Fruit fly (Drosophila melanogaster) whole organism, wandering third instar larva: ENCODE measurements around the gene Tps1.

ENCODE experiments used
- CG9705 ChIP-seq: fragments of 200-800 bp; sonication (Bioruptor generic); optimal IDR thresholded peaks from 2 replicates; lab custom pipeline; 2018; ENCODE audit warnings: missing biosample characterization, mild to moderate bottlenecking, missing genetic modification characterization
- CrebA ChIP-seq: fragments of 200-800 bp; sonication (Bioruptor generic); optimal IDR thresholded peaks from 2 replicates; lab custom pipeline; 2016; ENCODE audit warnings: missing biosample characterization, mild to moderate bottlenecking, missing genetic modification characterization, borderline replicate concordance
- Dif ChIP-seq: fragments of 200-275, 200-300 bp; sonication (Bioruptor generic); optimal IDR thresholded peaks from 2 replicates; lab custom pipeline; 2018; ENCODE audit warnings: missing biosample characterization, missing genetic modification characterization; ENCODE audit not compliant: partially characterized antibody
- HLH106 ChIP-seq: fragments of 200-800 bp; optimal IDR thresholded peaks from 3 replicates; lab custom pipeline; 2019; ENCODE audit warnings: missing biosample characterization, mild to moderate bottlenecking, missing genetic modification characterization, moderate library complexity
- Hnf4 ChIP-seq: fragments of 200-800 bp; sonication (Bioruptor generic); optimal IDR thresholded peaks from 2 replicates; lab custom pipeline; 2016; ENCODE audit warnings: missing biosample characterization, mild to moderate bottlenecking, missing genetic modification characterization
- Hr78 ChIP-seq: fragments of >200 bp; optimal IDR thresholded peaks from 2 replicates; lab custom pipeline; 2017; ENCODE audit warnings: missing biosample characterization, missing genetic modification characterization
- Hr83 ChIP-seq: fragments of 200-300 bp; sonication (Bioruptor generic); optimal IDR thresholded peaks from 2 replicates; lab custom pipeline; 2016; ENCODE audit warnings: missing biosample characterization, mild to moderate bottlenecking, missing genetic modification characterization, moderate library complexity; ENCODE audit not compliant: poor library complexity, severe bottlenecking
- Mio ChIP-seq: sonication (Bioruptor generic); optimal IDR thresholded peaks from 2 replicates; lab custom pipeline; 2016; ENCODE audit warnings: missing biosample characterization, missing genetic modification characterization
- Myc ChIP-seq: fragments of >200 bp; optimal IDR thresholded peaks from 2 replicates; lab custom pipeline; 2017
- N ChIP-seq: fragments of >200 bp; optimal IDR thresholded peaks from 2 replicates; lab custom pipeline; 2018; ENCODE audit warnings: missing biosample characterization, missing external identifiers, missing genetic modification characterization
- OdsH ChIP-seq: fragments of 200-800 bp; sonication (Bioruptor generic); optimal IDR thresholded peaks from 2 replicates; lab custom pipeline; 2016; ENCODE audit warnings: missing biosample characterization, mild to moderate bottlenecking, missing genetic modification characterization
- Sp1 ChIP-seq: fragments of 200-800 bp; sonication (Bioruptor generic); optimal IDR thresholded peaks from 3 replicates; lab custom pipeline; 2019; ENCODE audit warnings: missing biosample characterization, mild to moderate bottlenecking, missing genetic modification characterization, moderate library complexity
- Vsx2 ChIP-seq: fragments of 200-300, 225-300 bp; sonication (Bioruptor generic); optimal IDR thresholded peaks from 2 replicates; lab custom pipeline; 2018; ENCODE audit warnings: missing biosample characterization, missing genetic modification characterization; ENCODE audit not compliant: partially characterized antibody
- br ChIP-seq: fragments of 200-800 bp; sonication (Bioruptor generic); optimal IDR thresholded peaks from 2 replicates; lab custom pipeline; 2016; ENCODE audit warnings: missing biosample characterization, missing genetic modification characterization
- brk ChIP-seq: fragments of 200-800 bp; sonication (Bioruptor generic); optimal IDR thresholded peaks from 2 replicates; lab custom pipeline; 2016; ENCODE audit warnings: missing biosample characterization, mild to moderate bottlenecking, missing genetic modification characterization
- dl ChIP-seq, 2 experiments: fragments of 175-275, 200-275 bp in 1 of 2; fragments of 200-275 bp in 1 of 2; sonication (Bioruptor generic); optimal IDR thresholded peaks; lab custom pipeline; 2018; ENCODE audit warnings: mild to moderate bottlenecking in 2 of 2, missing biosample characterization in 2 of 2, missing genetic modification characterization in 2 of 2, moderate library complexity in 2 of 2; ENCODE audit not compliant: partially characterized antibody in 2 of 2, insufficient read depth in 1 of 2
- dmrt93B ChIP-seq: fragments of 200-800 bp; sonication (Bioruptor generic); optimal IDR thresholded peaks from 2 replicates; lab custom pipeline; 2018; ENCODE audit warnings: missing biosample characterization, mild to moderate bottlenecking, missing genetic modification characterization
- foxo ChIP-seq, 2 experiments: fragments of 200-800 bp; sonication (Bioruptor generic); optimal IDR thresholded peaks; 2 replicates in 1 of 2; 3 replicates in 1 of 2; lab custom pipeline; 2016 to 2017; ENCODE audit warnings: missing biosample characterization in 2 of 2, missing genetic modification characterization in 2 of 2
- fru ChIP-seq: fragments of 200-800 bp; sonication (Bioruptor generic); optimal IDR thresholded peaks from 3 replicates; lab custom pipeline; 2016; ENCODE audit warnings: missing biosample characterization, mild to moderate bottlenecking, missing genetic modification characterization
- h ChIP-seq: fragments of 200-800 bp; sonication (Bioruptor generic); optimal IDR thresholded peaks from 3 replicates; lab custom pipeline; 2016; ENCODE audit warnings: missing biosample characterization, mild to moderate bottlenecking, missing genetic modification characterization
- jim ChIP-seq: fragments of 175-275, 200-325 bp; sonication (Bioruptor generic); optimal IDR thresholded peaks from 2 replicates; lab custom pipeline; 2016; ENCODE audit warnings: missing biosample characterization, mild to moderate bottlenecking, missing genetic modification characterization
- lola ChIP-seq: fragments of >200 bp; optimal IDR thresholded peaks from 2 replicates; lab custom pipeline; 2017; ENCODE audit warnings: missing biosample characterization, missing genetic modification characterization
- pan ChIP-seq: fragments of >200 bp; optimal IDR thresholded peaks from 2 replicates; lab custom pipeline; 2017
- psq ChIP-seq: fragments of 200-800 bp; sonication (Bioruptor generic); optimal IDR thresholded peaks from 3 replicates; lab custom pipeline; 2017; ENCODE audit warnings: missing biosample characterization, mild to moderate bottlenecking, missing genetic modification characterization, moderate library complexity
- rgr ChIP-seq: fragments of 200-800 bp; sonication (Bioruptor generic); optimal IDR thresholded peaks from 3 replicates; lab custom pipeline; 2016; ENCODE audit warnings: missing biosample characterization, mild to moderate bottlenecking, missing genetic modification characterization
- sage ChIP-seq: fragments of 200-800 bp; sonication (Bioruptor generic); optimal IDR thresholded peaks from 2 replicates; lab custom pipeline; 2016; ENCODE audit warnings: missing biosample characterization, mild to moderate bottlenecking, missing genetic modification characterization
- tai ChIP-seq: sonication (Bioruptor generic); optimal IDR thresholded peaks from 2 replicates; lab custom pipeline; 2016; ENCODE audit warnings: missing biosample characterization, missing genetic modification characterization
- usp ChIP-seq: fragments of >200 bp; optimal IDR thresholded peaks from 2 replicates; lab custom pipeline; 2017; ENCODE audit warnings: missing biosample characterization, missing genetic modification characterization

Gene Tps1

dm6 chr2L:4388027-4388426 is at the start of gene Tps1:
Gene Tps1 (plus strand): TSS chr2L:4388327.
- TF ChIP-seq usp (GFP tag; lab: Kevin White, UChicago) (no peak), tai (no peak), foxo (GFP tag; optimal IDR thresholded peaks at IDR 0.05; lab: Kevin White, UChicago) (no peak), Myc (no peak), CG9705 (GFP tag; lab: Kevin White, UChicago) (no peak), CrebA (no peak), lola (no peak), OdsH (GFP tag; lab: Kevin White, UChicago) (no peak), Hr78 (GFP tag; lab: Kevin White, UChicago) (no peak), brk (GFP tag; lab: Kevin White, UChicago) (no peak), br (GFP tag; lab: Kevin White, UChicago) (no peak), N (GFP tag; lab: Kevin White, UChicago) (no peak)
- TF ChIP-seq, all 38 proteins: peak for 0

DNA sequence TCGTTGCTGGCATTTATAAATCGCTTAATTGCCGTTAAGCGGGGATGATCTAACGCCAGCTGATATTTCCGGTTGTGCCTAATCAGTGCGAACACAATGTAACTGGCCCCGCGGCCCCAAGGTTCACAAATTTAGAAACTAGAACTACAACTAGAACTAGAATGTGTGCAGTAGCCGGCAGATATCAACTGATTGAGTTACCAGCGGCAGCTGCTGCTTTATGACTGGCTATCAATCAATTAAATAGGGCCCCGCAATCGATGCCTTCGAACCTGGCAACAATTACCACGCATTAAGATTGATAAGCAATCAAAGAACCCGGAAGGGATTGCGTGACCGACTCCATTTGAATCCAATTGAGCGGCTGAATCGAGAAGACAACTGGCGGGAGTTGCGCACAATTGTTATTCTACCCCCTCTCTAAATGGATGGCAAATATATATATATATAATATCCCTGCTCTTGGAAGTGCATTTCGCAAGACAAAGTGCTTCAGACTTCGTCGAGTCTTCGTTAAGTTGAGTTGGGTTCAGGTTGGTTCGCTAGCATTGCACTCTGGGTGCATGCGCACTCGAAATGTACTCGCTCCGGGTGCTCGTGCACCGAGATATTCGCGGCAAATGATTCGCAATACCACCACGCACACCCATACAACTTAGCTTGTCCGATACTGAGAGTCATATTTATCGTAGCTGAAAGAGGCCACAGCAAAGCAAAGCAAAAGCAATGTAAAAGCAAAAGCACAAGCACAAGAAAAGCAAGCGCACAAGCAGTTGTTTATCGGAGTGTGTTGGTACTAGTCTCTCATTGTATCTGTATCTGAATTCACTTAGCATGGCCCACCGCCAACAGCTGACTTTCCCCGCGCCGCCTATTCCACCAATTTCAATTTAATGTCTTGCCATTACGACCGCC is 48.1 kb upstream of the Tps1 start:
- TF ChIP-seq dl (GFP tag; optimal IDR thresholded peaks at IDR 0.05; lab: Kevin White, UChicago; ENCODE audit: insufficient read depth in 1 of 2, partially characterized antibody in 2 of 2) (peak in 1 of 2 experiments; percentile 16), Hnf4 (no peak)

- TF ChIP-seq Myc = peak; percentile 90
- TF ChIP-seq sage = peak; percentile 36
- no peak for TF ChIP-seq Sp1
- TF ChIP-seq pan (lab: Kevin White, UChicago) = no peak
- peak in 1 of 2 experiments; percentile 5 for TF ChIP-seq foxo (GFP tag; optimal IDR thresholded peaks at IDR 0.05; lab: Kevin White, UChicago)
Measured at dm6 chr2L:4345569-4346131, 42.5 kb upstream of the Tps1 start.

dm6 chr2L:4346619-4347310 is 41.4 kb upstream of the Tps1 start:
- no peak for TF ChIP-seq HLH106 (tag; lab: Kevin White, UChicago)
- no peak for TF ChIP-seq psq (GFP tag; lab: Kevin White, UChicago)
- no peak for TF ChIP-seq Myc
- no peak for TF ChIP-seq foxo (GFP tag; optimal IDR thresholded peaks at IDR 0.05; lab: Kevin White, UChicago)
- TF ChIP-seq CrebA = no peak
- no peak for TF ChIP-seq dmrt93B
- TF ChIP-seq Dif = no peak
- no peak for TF ChIP-seq brk (GFP tag; lab: Kevin White, UChicago)
- no peak for TF ChIP-seq fru (GFP tag; lab: Kevin White, UChicago)
- TF ChIP-seq tai = no peak
- no peak for TF ChIP-seq Vsx2 (GFP tag; lab: Kevin White, UChicago)
- TF ChIP-seq dl (GFP tag; optimal IDR thresholded peaks at IDR 0.05; lab: Kevin White, UChicago; ENCODE audit: insufficient read depth in 1 of 2, partially characterized antibody in 2 of 2) = no peak
- TF ChIP-seq jim (GFP tag; lab: Kevin White, UChicago) = no peak
- no peak for TF ChIP-seq Sp1
- TF ChIP-seq Mio = no peak

DNA sequence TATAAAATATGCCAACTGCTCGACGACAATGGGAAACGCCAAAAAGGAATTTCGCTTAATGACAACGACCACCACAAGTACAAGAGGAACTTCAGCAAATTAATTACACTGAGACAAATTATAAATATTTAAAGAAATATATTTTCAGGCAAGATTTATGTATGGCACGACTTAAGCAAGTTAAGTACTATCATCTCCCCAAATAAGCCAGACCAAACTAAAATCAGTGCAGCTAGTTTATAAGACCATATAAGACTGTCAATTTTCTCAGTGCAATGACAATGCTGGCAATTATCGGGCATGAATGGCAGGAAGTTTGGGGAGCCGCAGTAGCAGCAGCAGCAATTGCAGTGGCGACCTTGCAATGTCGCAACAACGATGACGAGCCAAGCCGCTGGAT is 39.6 kb upstream of the Tps1 start:
- TF ChIP-seq tai = no peak
- peak; percentile 56 for TF ChIP-seq HLH106 (tag; lab: Kevin White, UChicago)
- TF ChIP-seq foxo (GFP tag; optimal IDR thresholded peaks at IDR 0.05; lab: Kevin White, UChicago) = peak in 1 of 2 experiments; percentile 33
- peak; percentile 20 for TF ChIP-seq dmrt93B
- TF ChIP-seq Hr83 = no peak
- peak; percentile 19 for TF ChIP-seq Sp1
- peak; percentile 17 for TF ChIP-seq rgr (GFP tag; lab: Kevin White, UChicago)
- peak; percentile 4 for TF ChIP-seq psq (GFP tag; lab: Kevin White, UChicago)
- peak; percentile 33 for TF ChIP-seq br (GFP tag; lab: Kevin White, UChicago)
- TF ChIP-seq h (GFP tag; lab: Kevin White, UChicago) = peak; percentile 44
- no peak for TF ChIP-seq lola
